Worm (Caenorhabditis elegans) whole organism, mixed stage, embryonic: ENCODE data around the gene Y43F8C.5.

ENCODE experiments used
- M03D4.4 ChIP-seq: sonication (generic microtip); optimal IDR thresholded peaks from 2 replicates; lab custom pipeline; 2017; ENCODE audit warnings: mild to moderate bottlenecking, missing genetic modification characterization, missing compliant biosample characterization
- bed-3 ChIP-seq: fragments of 200-800 bp; sonication (Bioruptor generic); optimal IDR thresholded peaks from 3 replicates; lab custom pipeline; 2018; ENCODE audit warnings: mild to moderate bottlenecking, missing genetic modification characterization, moderate library complexity, missing compliant biosample characterization
- blmp-1 ChIP-seq: fragments of 150-350 bp; optimal IDR thresholded peaks from 2 replicates; lab custom pipeline; 2014; ENCODE audit warnings: missing biosample characterization, missing genetic modification characterization
- ceh-39 ChIP-seq: fragments of 150-350 bp; optimal IDR thresholded peaks from 2 replicates; lab custom pipeline; 2014; ENCODE audit warnings: missing biosample characterization, missing genetic modification characterization
- ceh-43 ChIP-seq: fragments of 200-800 bp; sonication (Bioruptor generic); optimal IDR thresholded peaks from 2 replicates; lab custom pipeline; 2018; ENCODE audit warnings: mild to moderate bottlenecking, missing genetic modification characterization, moderate library complexity, missing compliant biosample characterization
- ceh-83 ChIP-seq: fragments of 200-800 bp; sonication (Bioruptor generic); optimal IDR thresholded peaks from 2 replicates; lab custom pipeline; 2018; ENCODE audit warnings: mild to moderate bottlenecking, missing genetic modification characterization, missing compliant biosample characterization
- ces-1 ChIP-seq: fragments of 150-350 bp; optimal IDR thresholded peaks from 2 replicates; lab custom pipeline; 2014; ENCODE audit warnings: missing biosample characterization, missing genetic modification reagents, missing genetic modification characterization
- cnd-1 ChIP-seq: fragments of 200-800 bp; sonication (Bioruptor generic); optimal IDR thresholded peaks from 2 replicates; lab custom pipeline; 2018; ENCODE audit warnings: mild to moderate bottlenecking, missing genetic modification characterization, missing compliant biosample characterization
- drap-1 ChIP-seq: fragments of 200-800 bp; sonication (Bioruptor generic); optimal IDR thresholded peaks from 3 replicates; lab custom pipeline; 2018; ENCODE audit warnings: mild to moderate bottlenecking, missing genetic modification characterization, missing compliant biosample characterization
- elt-1 ChIP-seq: sonication (generic microtip); optimal IDR thresholded peaks from 2 replicates; lab custom pipeline; 2017; ENCODE audit warnings: missing genetic modification characterization, mild to moderate bottlenecking, missing compliant biosample characterization, antibody characterized with exemption, moderate library complexity, borderline replicate concordance; ENCODE audit not compliant: insufficient read depth
- elt-3 ChIP-seq: fragments of 150-350 bp; optimal IDR thresholded peaks from 2 replicates; lab custom pipeline; 2014; ENCODE audit warnings: missing biosample characterization, missing genetic modification characterization
- flh-1 ChIP-seq: fragments of 200-800 bp; sonication (Bioruptor generic); optimal IDR thresholded peaks from 2 replicates; lab custom pipeline; 2018; ENCODE audit warnings: mild to moderate bottlenecking, missing genetic modification characterization, moderate library complexity, missing compliant biosample characterization
- ham-2 ChIP-seq: fragments of 200-800 bp; sonication (Bioruptor generic); optimal IDR thresholded peaks from 2 replicates; lab custom pipeline; 2018; ENCODE audit warnings: mild to moderate bottlenecking, missing genetic modification characterization, missing compliant biosample characterization
- hlh-1 ChIP-seq: fragments of 150-350 bp; optimal IDR thresholded peaks from 2 replicates; lab custom pipeline; 2014; ENCODE audit warnings: missing biosample characterization, missing genetic modification reagents, missing genetic modification characterization
- lin-13 ChIP-seq: fragments of 150-350 bp; optimal IDR thresholded peaks from 2 replicates; lab custom pipeline; 2014; ENCODE audit warnings: missing biosample characterization, missing genetic modification characterization
- lin-32 ChIP-seq: fragments of 200-800 bp; sonication (Bioruptor generic); optimal IDR thresholded peaks from 2 replicates; lab custom pipeline; 2018; ENCODE audit warnings: mild to moderate bottlenecking, missing genetic modification characterization, missing compliant biosample characterization
- lsy-2 ChIP-seq: fragments of 150-350 bp; optimal IDR thresholded peaks from 2 replicates; lab custom pipeline; 2014; ENCODE audit warnings: missing biosample characterization, missing genetic modification characterization
- mab-5 ChIP-seq: fragments of 150-350 bp; optimal IDR thresholded peaks from 2 replicates; lab custom pipeline; 2014; ENCODE audit warnings: missing biosample characterization, missing genetic modification characterization
- mep-1 ChIP-seq: fragments of 150-350 bp; optimal IDR thresholded peaks from 2 replicates; lab custom pipeline; 2017; ENCODE audit warnings: missing biosample characterization, missing genetic modification reagents, missing genetic modification characterization, inconsistent platforms
- mls-2 ChIP-seq: sonication (generic microtip); optimal IDR thresholded peaks from 2 replicates; lab custom pipeline; 2016; ENCODE audit warnings: mild to moderate bottlenecking, missing genetic modification characterization, moderate library complexity, missing compliant biosample characterization
- nhr-12 ChIP-seq: fragments of 150-350 bp; optimal IDR thresholded peaks from 2 replicates; lab custom pipeline; 2014; ENCODE audit warnings: missing biosample characterization, missing genetic modification characterization
- nhr-2 ChIP-seq: fragments of 150-350 bp; optimal IDR thresholded peaks from 2 replicates; lab custom pipeline; 2014; ENCODE audit warnings: missing biosample characterization, missing genetic modification characterization
- nhr-76 ChIP-seq: sonication (generic microtip); optimal IDR thresholded peaks from 2 replicates; lab custom pipeline; 2017; ENCODE audit warnings: missing biosample characterization, missing genetic modification characterization
- pha-4 ChIP-seq: fragments of 150-350 bp; optimal IDR thresholded peaks from 2 replicates; lab custom pipeline; 2018; ENCODE audit warnings: missing biosample characterization, missing genetic modification reagents, missing genetic modification characterization
- sem-2 ChIP-seq: fragments of 200-800 bp; sonication (Bioruptor generic); optimal IDR thresholded peaks from 2 replicates; lab custom pipeline; 2018; ENCODE audit warnings: mild to moderate bottlenecking, missing genetic modification characterization, missing compliant biosample characterization
- snpc-4 ChIP-seq: fragments of 150-350 bp; optimal IDR thresholded peaks from 2 replicates; lab custom pipeline; 2014; ENCODE audit warnings: missing biosample characterization, missing genetic modification characterization
- sptf-1 ChIP-seq: sonication (generic microtip); optimal IDR thresholded peaks from 2 replicates; lab custom pipeline; 2017; ENCODE audit warnings: mild to moderate bottlenecking, missing genetic modification characterization, moderate library complexity, missing compliant biosample characterization
- tbx-8 ChIP-seq: fragments of 200-800 bp; sonication (Bioruptor generic); optimal IDR thresholded peaks from 2 replicates; lab custom pipeline; 2018; ENCODE audit warnings: mild to moderate bottlenecking, missing genetic modification characterization, moderate library complexity, missing compliant biosample characterization
- unc-120 ChIP-seq: sonication (generic microtip); optimal IDR thresholded peaks from 2 replicates; lab custom pipeline; 2017; ENCODE audit warnings: missing genetic modification characterization, missing compliant biosample characterization; ENCODE audit not compliant: poor library complexity, severe bottlenecking
- unc-39 ChIP-seq: fragments of 150-350 bp; optimal IDR thresholded peaks from 2 replicates; lab custom pipeline; 2014; ENCODE audit warnings: missing biosample characterization, missing genetic modification characterization
- unc-62 ChIP-seq: fragments of 150-350 bp; optimal IDR thresholded peaks from 2 replicates; lab custom pipeline; 2014; ENCODE audit warnings: missing biosample characterization, missing genetic modification reagents, missing genetic modification characterization
- zip-8 ChIP-seq: fragments of 150-350 bp; optimal IDR thresholded peaks from 2 replicates; lab custom pipeline; 2014; ENCODE audit warnings: missing biosample characterization, missing genetic modification characterization

Y43F8C.5 gene

ce11 chrV:19666308-19666707 lies 33.9 kb upstream of the Y43F8C.5 start:
- TF ChIP-seq nhr-2 (tag; lab: Kevin White, UChicago) (no peak), elt-1 (tag; lab: Kevin White, UChicago) (no peak), hlh-1 (tag; lab: Kevin White, UChicago) (peak; percentile 16), snpc-4 (tag; lab: Kevin White, UChicago) (no peak), ceh-83 (GFP tag; lab: Kevin White, UChicago) (no peak), mab-5 (tag; lab: Kevin White, UChicago) (no peak), ceh-43 (GFP tag; lab: Kevin White, UChicago) (no peak), unc-39 (tag; lab: Kevin White, UChicago) (no peak)
- TF ChIP-seq, all 35 proteins: peak for 1

- TF ChIP-seq nhr-12 (no peak), tbx-8 (GFP tag; lab: Kevin White, UChicago) (no peak), elt-3 (tag; lab: Kevin White, UChicago) (no peak), lsy-2 (tag; lab: Kevin White, UChicago) (no peak), sem-2 (GFP tag; lab: Kevin White, UChicago) (no peak), bed-3 (GFP tag; lab: Kevin White, UChicago) (no peak), ham-2 (no peak), unc-120 (tag; lab: Kevin White, UChicago) (no peak), ceh-39 (tag; lab: Kevin White, UChicago) (no peak), lin-13 (no peak), flh-1 (no peak), lin-32 (GFP tag; lab: Kevin White, UChicago) (no peak)
Observed at ce11 chrV:19664574-19664973, 32.1 kb upstream of the Y43F8C.5 start.

DNA sequence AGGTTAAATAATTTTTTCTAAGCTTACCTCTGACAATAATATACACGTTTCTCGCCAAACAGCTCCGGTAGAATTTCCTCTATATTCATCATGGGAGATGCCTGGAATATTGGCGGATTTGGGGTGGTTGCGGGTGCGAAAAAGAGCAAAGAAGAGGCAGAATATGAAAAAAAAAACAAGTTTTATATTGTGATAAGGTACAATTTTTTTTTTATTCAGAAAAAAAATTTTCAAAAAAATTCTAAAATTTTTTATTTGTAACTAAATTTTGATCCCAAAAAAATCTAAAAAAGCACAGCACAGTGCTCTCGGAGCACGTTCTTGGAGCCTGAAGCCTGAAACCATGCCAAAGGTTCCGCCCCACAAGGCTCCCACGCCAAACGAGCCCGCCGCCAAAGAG lies 22.7 kb upstream of the Y43F8C.5 start, which contains the start of gene dmd-3:
dmd-3 (minus strand) TSS at position 101 of the 400 bp plus-strand sequence.
- TF ChIP-seq tbx-8 (GFP tag; lab: Kevin White, UChicago) (no peak), nhr-76 (tag; lab: Kevin White, UChicago) (no peak), unc-62 (GFP tag; lab: Kevin White, UChicago) (no peak), hlh-1 (tag; lab: Kevin White, UChicago) (no peak), elt-3 (tag; lab: Kevin White, UChicago) (no peak)

- TF ChIP-seq lin-13 (no peak), tbx-8 (GFP tag; lab: Kevin White, UChicago) (no peak), pha-4 (tag; lab: Kevin White, UChicago) (no peak), blmp-1 (tag; lab: Kevin White, UChicago) (no peak), sem-2 (GFP tag; lab: Kevin White, UChicago) (no peak), mep-1 (tag; lab: Kevin White, UChicago) (no peak), cnd-1 (no peak), sptf-1 (tag; lab: Kevin White, UChicago) (no peak), unc-39 (tag; lab: Kevin White, UChicago) (no peak)
Observed at ce11 chrV:19645572-19646155, 13.2 kb upstream of the Y43F8C.5 start, which contains the start of gene Y43F8C.9. TSS of gene Y43F8C.9 (plus strand) at chrV:19646105.

ce11 chrV:19643903-19644302 lies 11.5 kb upstream of the Y43F8C.5 start, which contains the start of the genes Y43F8C.7 and mrps-28:
TSS of gene Y43F8C.7 (minus strand) at chrV:19644030.
TSS of gene mrps-28 (plus strand) at chrV:19644239.
- TF ChIP-seq ceh-43 (GFP tag; lab: Kevin White, UChicago) (no peak), tbx-8 (GFP tag; lab: Kevin White, UChicago) (no peak), sptf-1 (tag; lab: Kevin White, UChicago) (no peak), nhr-12 (no peak), drap-1 (no peak), mls-2 (no peak), nhr-76 (tag; lab: Kevin White, UChicago) (no peak), blmp-1 (tag; lab: Kevin White, UChicago) (no peak), nhr-2 (tag; lab: Kevin White, UChicago) (no peak), elt-1 (tag; lab: Kevin White, UChicago) (no peak), M03D4.4 (tag; lab: Kevin White, UChicago) (no peak), mep-1 (tag; lab: Kevin White, UChicago) (no peak), ces-1 (GFP tag; lab: Kevin White, UChicago) (peak; percentile 82), lsy-2 (tag; lab: Kevin White, UChicago) (peak; percentile 96), ceh-39 (tag; lab: Kevin White, UChicago) (peak; percentile 83), ham-2 (no peak), lin-32 (GFP tag; lab: Kevin White, UChicago) (no peak), zip-8 (tag; lab: Kevin White, UChicago) (no peak), lin-13 (peak; percentile 48), snpc-4 (tag; lab: Kevin White, UChicago) (no peak)
- TF ChIP-seq, all 35 proteins: peak for 4
